Worm (Caenorhabditis elegans) whole organism, L3 larva: ENCODE results near the gene ZK418.7.

Experiments used
- eor-1 ChIP-seq, 2 experiments: fragments of 150-350 bp; optimal IDR thresholded peaks; 2 replicates each; lab custom pipeline; 2014 to 2018; ENCODE audit warnings: missing biosample characterization in 2 of 2, missing genetic modification characterization in 2 of 2
- fos-1 ChIP-seq: fragments of 150-350 bp; optimal IDR thresholded peaks from 2 replicates; lab custom pipeline; 2014; ENCODE audit warnings: missing biosample characterization, missing genetic modification characterization
- lin-15B ChIP-seq: fragments of 150-350 bp; optimal IDR thresholded peaks from 2 replicates; lab custom pipeline; 2014; ENCODE audit warnings: missing biosample characterization, missing genetic modification characterization

- no peak for TF ChIP-seq lin-15B (tag; lab: Kevin White, UChicago)
- TF ChIP-seq eor-1 (tag; optimal IDR thresholded peaks at IDR 0.05; lab: Kevin White, UChicago) = no peak
- TF ChIP-seq fos-1 (tag; lab: Kevin White, UChicago) = no peak
Observed at ce11 chrIII:7029105-7029504, 51.5 kb downstream of the ZK418.7 start, which contains the start of gene cyk-1.
